Worm (Caenorhabditis elegans) whole organism, L3 larva: Measurements from ENCODE around the gene bath-26.

ENCODE experiments used
- ZK546.5 ChIP-seq: sonication (generic microtip); optimal IDR thresholded peaks from 2 replicates; lab custom pipeline; 2017; ENCODE audit warnings: missing biosample characterization, missing genetic modification characterization
- ceh-16 ChIP-seq: sonication (generic microtip); optimal IDR thresholded peaks from 2 replicates; lab custom pipeline; 2017; ENCODE audit warnings: missing biosample characterization, missing genetic modification characterization
- ceh-82 ChIP-seq: fragments of 150-350 bp; optimal IDR thresholded peaks from 2 replicates; lab custom pipeline; 2014; ENCODE audit warnings: missing biosample characterization, missing genetic modification characterization
- ceh-9 ChIP-seq: sonication (generic microtip); optimal IDR thresholded peaks from 2 replicates; lab custom pipeline; 2018; ENCODE audit warnings: missing biosample characterization, missing genetic modification characterization
- egl-5 ChIP-seq: fragments of 150-350 bp; optimal IDR thresholded peaks from 2 replicates; lab custom pipeline; 2017; ENCODE audit warnings: missing biosample characterization, missing genetic modification reagents, missing genetic modification characterization, inconsistent platforms
- fkh-10 ChIP-seq: sonication (generic microtip); optimal IDR thresholded peaks from 2 replicates; lab custom pipeline; 2017; ENCODE audit warnings: missing biosample characterization, missing genetic modification reagents, missing genetic modification characterization
- jun-1 ChIP-seq: fragments of 150-350 bp; optimal IDR thresholded peaks from 2 replicates; lab custom pipeline; 2014; ENCODE audit warnings: missing biosample characterization, missing genetic modification reagents, missing genetic modification characterization
- nhr-12 ChIP-seq: fragments of 150-350 bp; optimal IDR thresholded peaks from 2 replicates; lab custom pipeline; 2014; ENCODE audit warnings: missing biosample characterization, missing genetic modification characterization
- nhr-237 ChIP-seq: fragments of 150-350 bp; optimal IDR thresholded peaks from 2 replicates; lab custom pipeline; 2014; ENCODE audit warnings: missing biosample characterization, missing genetic modification characterization
- nhr-25 ChIP-seq: sonication (generic microtip); optimal IDR thresholded peaks from 2 replicates; lab custom pipeline; 2017; ENCODE audit warnings: missing biosample characterization, missing genetic modification characterization
- nhr-77 ChIP-seq: fragments of 150-350 bp; optimal IDR thresholded peaks from 2 replicates; lab custom pipeline; 2014; ENCODE audit warnings: missing biosample characterization, missing genetic modification characterization
- pqm-1 ChIP-seq: fragments of 150-350 bp; optimal IDR thresholded peaks from 2 replicates; lab custom pipeline; 2017; ENCODE audit warnings: missing biosample characterization, missing genetic modification characterization, inconsistent platforms
- snpc-4 ChIP-seq: fragments of 150-350 bp; optimal IDR thresholded peaks from 2 replicates; lab custom pipeline; 2014; ENCODE audit warnings: missing biosample characterization, missing genetic modification characterization
- zag-1 ChIP-seq: fragments of 150-350 bp; optimal IDR thresholded peaks from 2 replicates; lab custom pipeline; 2014; ENCODE audit warnings: missing biosample characterization, missing genetic modification characterization

ce11 chrII:1589845-1590244, 10.7 kb downstream of the bath-26 start, which contains the start of gene T07H3.7:
- no peak for TF ChIP-seq nhr-77
- no peak for TF ChIP-seq nhr-25
- TF ChIP-seq zag-1, result no peak
- TF ChIP-seq nhr-237 (tag; lab: Kevin White, UChicago), result no peak
- TF ChIP-seq fkh-10 (GFP tag; lab: Kevin White, UChicago), result no peak
- no peak for TF ChIP-seq snpc-4 (tag; lab: Kevin White, UChicago)
- TF ChIP-seq nhr-12 (tag; lab: Kevin White, UChicago), result no peak
- no peak for TF ChIP-seq pqm-1 (tag; lab: Kevin White, UChicago)
- TF ChIP-seq jun-1 (tag; lab: Kevin White, UChicago), result no peak
- TF ChIP-seq ceh-82 (tag; lab: Kevin White, UChicago), result no peak
- no peak for TF ChIP-seq ceh-9
- TF ChIP-seq egl-5, result no peak
- no peak for TF ChIP-seq ceh-16 (tag; lab: Kevin White, UChicago)
- TF ChIP-seq ZK546.5 (tag; lab: Kevin White, UChicago), result no peak
